Worm (Caenorhabditis elegans) whole organism, early embryonic: ENCODE data around the gene Y105C5B.1.
A peak's percentile ranks its signal among the peaks of the same experiment; 100 is the strongest.

Source experiments
- F13C5.2 ChIP-seq: sonication (generic microtip); optimal IDR thresholded peaks from 2 replicates; lab custom pipeline; 2017; ENCODE audit warnings: mild to moderate bottlenecking, missing genetic modification characterization, inconsistent platforms, missing compliant biosample characterization
- ama-1 ChIP-seq: fragments of 150-350 bp; optimal IDR thresholded peaks from 2 replicates; lab custom pipeline; 2014
- ceh-36 ChIP-seq: sonication (generic microtip); optimal IDR thresholded peaks from 2 replicates; lab custom pipeline; 2016; ENCODE audit warnings: missing genetic modification characterization, inconsistent platforms, missing compliant biosample characterization
- flt-1 ChIP-seq: fragments of 200-800 bp; sonication (Bioruptor generic); IDR thresholded peaks from 2 replicates; pipeline ENCODE4 v1.3.6; 2022; ENCODE audit warnings: missing genetic modification characterization, missing compliant biosample characterization
- hmbx-1 ChIP-seq: sonication (generic microtip); optimal IDR thresholded peaks from 2 replicates; lab custom pipeline; 2016; ENCODE audit warnings: mild to moderate bottlenecking, missing genetic modification characterization, missing compliant biosample characterization
- hmg-4 ChIP-seq: fragments of 200-800 bp; sonication (Bioruptor generic); optimal IDR thresholded peaks from 2 replicates; lab custom pipeline; 2018; ENCODE audit warnings: mild to moderate bottlenecking, missing genetic modification characterization, missing compliant biosample characterization
- hnd-1 ChIP-seq: sonication (generic microtip); optimal IDR thresholded peaks from 2 replicates; lab custom pipeline; 2016; ENCODE audit warnings: missing genetic modification characterization, missing compliant biosample characterization
- scrt-1 ChIP-seq: fragments of 200-800 bp; sonication (Bioruptor generic); IDR thresholded peaks from 2 replicates; pipeline ENCODE4 v1.3.6; 2022; ENCODE audit warnings: missing genetic modification characterization, missing compliant biosample characterization
- sea-1 ChIP-seq: fragments of 200-800 bp; sonication (Bioruptor generic); conservative IDR thresholded peaks from 2 replicates; pipeline ENCODE4 v1.3.6; 2022; ENCODE audit warnings: missing genetic modification characterization, missing compliant biosample characterization
- tbx-11 ChIP-seq: fragments of 200-800 bp; sonication (Bioruptor generic); IDR thresholded peaks from 2 replicates; pipeline ENCODE4 v1.3.6; 2022; ENCODE audit warnings: missing genetic modification characterization, missing compliant biosample characterization
- tbx-37 ChIP-seq: fragments of 200-800 bp; sonication (Bioruptor generic); conservative IDR thresholded peaks from 2 replicates; pipeline ENCODE4 v1.3.6; 2022; ENCODE audit warnings: missing genetic modification reagents, missing genetic modification characterization, missing compliant biosample characterization

DNA sequence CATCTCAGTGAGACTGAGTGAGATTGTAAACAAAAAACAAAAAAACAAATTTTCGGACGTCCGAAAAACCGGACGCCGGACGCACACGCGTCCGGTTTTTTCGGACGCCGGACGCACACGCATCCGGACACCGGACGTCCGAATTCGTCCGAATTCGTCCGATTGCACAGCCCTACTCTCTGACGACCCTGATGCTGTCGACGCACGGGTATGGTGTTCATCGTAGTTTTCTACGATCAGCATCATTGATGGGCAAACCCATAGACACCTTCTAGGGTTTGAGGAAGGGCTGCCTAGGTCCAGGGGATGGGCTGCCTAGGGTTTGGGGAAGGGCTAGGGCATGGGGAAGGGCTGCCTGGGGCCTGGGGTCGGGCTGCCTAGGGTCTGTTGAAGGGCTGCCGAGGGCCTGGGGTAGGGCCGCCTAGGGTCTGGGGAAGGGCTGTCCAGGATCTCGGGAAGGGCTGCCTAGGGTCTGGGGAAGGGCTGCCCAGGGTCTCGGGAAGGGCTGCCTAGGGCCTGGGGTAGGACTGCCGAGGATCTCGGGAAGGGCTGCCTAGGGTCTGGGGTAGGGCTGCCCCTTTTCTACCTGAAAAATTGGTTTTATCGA lies 16.5 kb upstream of the Y105C5B.1 start:
- TF ChIP-seq tbx-11 (GFP tag; lab: Robert Waterston, UW) (no peak), ama-1 (lab: Kevin White, UChicago) (no peak), hnd-1 (tag; lab: Kevin White, UChicago) (no peak), F13C5.2 (tag; lab: Kevin White, UChicago) (no peak), sea-1 (GFP tag; lab: Robert Waterston, UW) (no peak), flt-1 (no peak), hmbx-1 (tag; lab: Kevin White, UChicago) (no peak), ceh-36 (tag; lab: Kevin White, UChicago) (no peak), scrt-1 (peak; percentile 64; the same call in 1 of the 2 replicates), tbx-37 (no peak), hmg-4 (GFP tag; lab: Kevin White, UChicago) (no peak)
